Fruit fly (Drosophila melanogaster): ENCODE data around the gene pigs.

DNA sequence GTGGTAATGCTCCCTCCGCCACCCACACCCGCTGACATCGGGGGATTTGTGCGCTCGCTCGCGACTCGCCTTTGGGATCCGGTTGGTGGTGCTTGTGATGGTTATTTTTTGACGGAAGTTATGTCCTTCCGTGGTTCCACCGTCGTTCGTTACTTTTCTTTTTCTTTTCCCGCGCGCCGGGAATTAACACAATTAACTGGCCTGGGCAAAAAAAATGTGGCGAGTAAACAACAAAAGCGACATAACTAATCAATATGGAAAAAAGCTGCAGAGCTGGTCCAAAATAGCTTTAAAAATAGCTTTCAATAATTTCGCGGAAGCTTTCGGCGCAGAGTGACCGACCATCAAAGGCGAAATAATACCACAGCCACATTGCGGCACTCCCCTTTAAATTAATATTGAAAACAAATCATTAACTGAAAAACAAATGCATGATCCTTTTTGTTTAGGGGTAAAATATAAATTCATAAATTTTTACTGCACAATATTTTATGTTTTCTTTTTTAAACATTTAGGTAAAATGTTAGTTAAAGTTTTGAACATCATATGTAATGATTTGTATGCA lies 98.5 kb downstream of the pigs start, which contains the start of gene CG14440:
- TF ChIP-seq h (optimal IDR thresholded peaks at IDR 0.05) (no peak), Myc (optimal IDR thresholded peaks at IDR 0.05) (no peak), ttk (optimal IDR thresholded peaks at IDR 0.05) (no peak)

Measured in Kc167 (cell line).